Fruit fly (Drosophila melanogaster): ENCODE results near the gene CG14551.
A peak's percentile ranks its signal among the peaks of the same experiment; 100 is the strongest.

The CG14551 gene

dm6 chr3R:26105924-26106494 lies 43.2 kb upstream of the CG14551 start (continued):
- TF ChIP-seq MBD-R2 (GFP tag; IDR thresholded peaks at IDR 0.05) = peak; percentile 77

- TF ChIP-seq zen (tag; optimal IDR thresholded peaks at IDR 0.05) (no peak), YL-1 (GFP tag; optimal IDR thresholded peaks at IDR 0.05) (no peak), CG12769 (tag; optimal IDR thresholded peaks at IDR 0.05) (peak; percentile 28), CG10366 (GFP tag; IDR thresholded peaks at IDR 0.05) (no peak), CG9727 (GFP tag; optimal IDR thresholded peaks at IDR 0.05) (no peak), CG30431 (GFP tag; optimal IDR thresholded peaks at IDR 0.05) (no peak), Med (GFP tag) (peak; percentile 48), CG16779 (GFP tag; IDR thresholded peaks at IDR 0.05) (0 out of 2 replicates have a peak, but pooled peaks have one; percentile 19), her (GFP tag; optimal IDR thresholded peaks at IDR 0.05) (no peak), B-H2 (GFP tag; optimal IDR thresholded peaks at IDR 0.05) (no peak), NK7.1 (GFP tag; optimal IDR thresholded peaks at IDR 0.05) (no peak), btn (GFP tag; optimal IDR thresholded peaks at IDR 0.05) (no peak), chinmo (GFP tag; IDR thresholded peaks at IDR 0.05; ENCODE audit: partially characterized antibody) (0 out of 4 replicates have a peak, but pooled peaks have one; percentile 23), CG13287 (GFP tag; IDR thresholded peaks at IDR 0.05; ENCODE audit: partially characterized antibody) (no peak), CHES-1-like (GFP tag; optimal IDR thresholded peaks at IDR 0.05) (no peak), CG10147 (GFP tag; optimal IDR thresholded peaks at IDR 0.05) (no peak), sr (GFP tag; IDR thresholded peaks at IDR 0.05) (peak; percentile 75; the same call in 2 of the 3 replicates), cwo (GFP tag; optimal IDR thresholded peaks at IDR 0.05) (peak; percentile 30), CG11696 (GFP tag; IDR thresholded peaks at IDR 0.05) (no peak), Hey (tag; optimal IDR thresholded peaks at IDR 0.05) (peak; percentile 69), CG9876 (GFP tag; optimal IDR thresholded peaks at IDR 0.05) (no peak), Side (GFP tag; optimal IDR thresholded peaks at IDR 0.05) (no peak), luna (GFP tag; optimal IDR thresholded peaks at IDR 0.05) (no peak), MBD-R2 (GFP tag; IDR thresholded peaks at IDR 0.05) (no peak), crol (GFP tag; IDR thresholded peaks at IDR 0.05) (peak; percentile 19; the same call in 1 of the 2 replicates), CG2116 (GFP tag; optimal IDR thresholded peaks at IDR 0.05) (no peak), tna (GFP tag; IDR thresholded peaks at IDR 0.05; ENCODE audit: partially characterized antibody) (0 out of 2 replicates have a peak, but pooled peaks have one; percentile 22), mirr (GFP tag; optimal IDR thresholded peaks at IDR 0.05) (peak; percentile 39), gro (GFP tag; optimal IDR thresholded peaks at IDR 0.05) (no peak), vnd (GFP tag; IDR thresholded peaks at IDR 0.05; ENCODE audit: partially characterized antibody) (no peak), Nf-YA (GFP tag; IDR thresholded peaks at IDR 0.05) (no peak), ftz-f1 (GFP tag; optimal IDR thresholded peaks at IDR 0.05) (peak; percentile 26), CG31388 (GFP tag; optimal IDR thresholded peaks at IDR 0.05) (no peak), CG4282 (GFP tag; optimal IDR thresholded peaks at IDR 0.05) (no peak)
These were observed 42.6 kb upstream of the CG14551 start for dm6 chr3R:26105407-26105806.

dm6 chr3R:26105141-26105403 lies 42.3 kb upstream of the CG14551 start:
- TF ChIP-seq Ets65A (GFP tag) (no peak), pfk (GFP tag; optimal IDR thresholded peaks at IDR 0.05) (no peak), CG17361 (GFP tag; IDR thresholded peaks at IDR 0.05) (no peak), ap (GFP tag; IDR thresholded peaks at IDR 0.05) (no peak), CG11696 (GFP tag; IDR thresholded peaks at IDR 0.05) (no peak), Fer2 (tag; optimal IDR thresholded peaks at IDR 0.05) (no peak), CG30020 (tag; optimal IDR thresholded peaks at IDR 0.05) (no peak), CG7839 (tag; optimal IDR thresholded peaks at IDR 0.05) (peak; percentile 21), Meics (GFP tag; optimal IDR thresholded peaks at IDR 0.05) (peak; percentile 29), CG31365 (tag; optimal IDR thresholded peaks at IDR 0.05) (no peak), PHDP (tag; optimal IDR thresholded peaks at IDR 0.05) (peak; percentile 25), exex (tag; optimal IDR thresholded peaks at IDR 0.05) (peak; percentile 91), H15 (GFP tag; IDR thresholded peaks at IDR 0.05) (no peak), Pdp1 (GFP tag; optimal IDR thresholded peaks at IDR 0.05) (peak in 1 of 2 experiments; percentile 32), gem (tag; optimal IDR thresholded peaks at IDR 0.05) (peak; percentile 2), sens (GFP tag) (peak; percentile 68), sqz (GFP tag; optimal IDR thresholded peaks at IDR 0.05) (no peak), Hsf (GFP tag; optimal IDR thresholded peaks at IDR 0.05) (no peak)

Measured in whole organism, embryonic.